Fruit fly (Drosophila melanogaster) whole organism, embryonic: ENCODE data around the gene sing.

Experiments used
- Ada2b ChIP-seq: fragments of 200-800 bp; sonication (Bioruptor generic); IDR thresholded peaks from 2 replicates; pipeline ENCODE4 v1.3.6; 2022; ENCODE audit warnings: missing biosample characterization, missing genetic modification characterization
- Blimp-1 ChIP-seq: fragments of 200-800 bp; sonication (Bioruptor generic); optimal IDR thresholded peaks from 3 replicates; lab custom pipeline; 2018; ENCODE audit warnings: missing biosample characterization, missing genetic modification characterization, mild to moderate bottlenecking, moderate library complexity, missing genetic modification reagents
- CG10431 ChIP-seq: fragments of 200-800 bp; sonication (Bioruptor generic); optimal IDR thresholded peaks from 3 replicates; lab custom pipeline; 2018; ENCODE audit warnings: missing biosample characterization, mild to moderate bottlenecking, missing genetic modification characterization
- CG10543 ChIP-seq: fragments of 200-800 bp; sonication (Bioruptor generic); optimal IDR thresholded peaks from 3 replicates; lab custom pipeline; 2017; ENCODE audit warnings: missing biosample characterization, mild to moderate bottlenecking, missing genetic modification characterization, moderate library complexity
- CG12236 ChIP-seq: fragments of 200-800 bp; sonication (Bioruptor generic); optimal IDR thresholded peaks from 2 replicates; lab custom pipeline; 2016; ENCODE audit warnings: missing biosample characterization, missing genetic modification characterization
- CG13287 ChIP-seq: fragments of 200-800 bp; sonication (Bioruptor generic); IDR thresholded peaks from 2 replicates; pipeline ENCODE4 v1.3.6; 2022; ENCODE audit warnings: missing biosample characterization, missing genetic modification characterization; ENCODE audit not compliant: partially characterized antibody
- CG14667 ChIP-seq: fragments of 200-800 bp; sonication (Bioruptor generic); IDR thresholded peaks from 2 replicates; pipeline ENCODE4 v1.3.6; 2022; ENCODE audit warnings: missing biosample characterization, missing genetic modification characterization
- CG2199 ChIP-seq: fragments of 200-800 bp; sonication (Bioruptor generic); IDR thresholded peaks from 3 replicates; pipeline ENCODE4 v1.3.6; 2022; ENCODE audit warnings: missing biosample characterization, missing genetic modification characterization
- CG2712 ChIP-seq: fragments of 200-800 bp; optimal IDR thresholded peaks from 3 replicates; lab custom pipeline; 2019; ENCODE audit warnings: missing biosample characterization, mild to moderate bottlenecking, missing genetic modification characterization, moderate library complexity
- CG32532 ChIP-seq: fragments of 200-800 bp; sonication (Bioruptor generic); IDR thresholded peaks from 2 replicates; pipeline ENCODE4 v1.3.6; 2022; ENCODE audit warnings: missing biosample characterization, missing genetic modification characterization
- CG3838 ChIP-seq: fragments of 200-800 bp; sonication (Bioruptor generic); optimal IDR thresholded peaks from 3 replicates; lab custom pipeline; 2016; ENCODE audit warnings: missing biosample characterization, missing genetic modification characterization
- CG3847 ChIP-seq: fragments of 200-800 bp; sonication (Bioruptor generic); IDR thresholded peaks from 2 replicates; pipeline ENCODE4 v1.3.6; 2022; ENCODE audit warnings: missing biosample characterization, missing genetic modification characterization
- CG3995 ChIP-seq: fragments of 200-800 bp; sonication (Bioruptor generic); optimal IDR thresholded peaks from 3 replicates; lab custom pipeline; 2016; ENCODE audit warnings: missing biosample characterization, missing genetic modification characterization
- CG4424 ChIP-seq: fragments of 200-800 bp; sonication (Bioruptor generic); optimal IDR thresholded peaks from 3 replicates; lab custom pipeline; 2016; ENCODE audit warnings: missing biosample characterization, missing genetic modification characterization
- CG4707 ChIP-seq: fragments of 200-800 bp; sonication (Bioruptor generic); optimal IDR thresholded peaks from 2 replicates; lab custom pipeline; 2018; ENCODE audit warnings: missing biosample characterization, mild to moderate bottlenecking, missing genetic modification characterization, moderate library complexity
- CG6175 ChIP-seq: fragments of 200-800 bp; sonication (Bioruptor generic); IDR thresholded peaks from 3 replicates; pipeline ENCODE4 v1.3.6; 2022; ENCODE audit warnings: missing biosample characterization, missing genetic modification characterization
- CG6272 ChIP-seq: fragments of 200-800 bp; sonication (Bioruptor generic); IDR thresholded peaks from 2 replicates; pipeline ENCODE4 v1.3.6; 2022; ENCODE audit warnings: missing biosample characterization, missing genetic modification characterization
- CG6791 ChIP-seq: fragments of 200-800 bp; sonication (Bioruptor generic); IDR thresholded peaks from 3 replicates; pipeline ENCODE4 v1.3.6; 2022; ENCODE audit warnings: missing biosample characterization, missing genetic modification characterization; ENCODE audit not compliant: partially characterized antibody
- CG7271 ChIP-seq: fragments of 200-800 bp; sonication (Bioruptor generic); optimal IDR thresholded peaks from 2 replicates; lab custom pipeline; 2018; ENCODE audit warnings: missing biosample characterization, mild to moderate bottlenecking, missing genetic modification characterization, moderate library complexity
- CG8281 ChIP-seq: fragments of 200-800 bp; sonication (Bioruptor generic); optimal IDR thresholded peaks from 2 replicates; lab custom pipeline; 2018; ENCODE audit warnings: missing biosample characterization, mild to moderate bottlenecking, missing genetic modification characterization, moderate library complexity
- CG8388 ChIP-seq: fragments of 200-800 bp; sonication (Bioruptor generic); optimal IDR thresholded peaks from 2 replicates; lab custom pipeline; 2019; ENCODE audit warnings: missing biosample characterization, mild to moderate bottlenecking, missing genetic modification characterization, moderate library complexity
- CG9876 ChIP-seq: fragments of 200-800 bp; sonication (Bioruptor generic); optimal IDR thresholded peaks from 2 replicates; lab custom pipeline; 2016; ENCODE audit warnings: missing biosample characterization, missing genetic modification characterization
- CoRest ChIP-seq: fragments of 200-800 bp; sonication (Bioruptor generic); optimal IDR thresholded peaks from 3 replicates; lab custom pipeline; 2018; ENCODE audit warnings: missing biosample characterization, mild to moderate bottlenecking, missing genetic modification characterization, moderate library complexity
- Fer2 ChIP-seq: fragments of 200-800 bp; sonication (Bioruptor generic); optimal IDR thresholded peaks from 2 replicates; lab custom pipeline; 2018; ENCODE audit warnings: missing biosample characterization, mild to moderate bottlenecking, missing genetic modification characterization, moderate library complexity
- HLH3B ChIP-seq: fragments of 200-800 bp; sonication (Bioruptor generic); IDR thresholded peaks from 2 replicates; pipeline ENCODE4 v1.3.6; 2022; ENCODE audit warnings: missing biosample characterization, missing genetic modification characterization
- Jarid2 ChIP-seq: fragments of 200-800 bp; sonication (Bioruptor generic); optimal IDR thresholded peaks from 3 replicates; lab custom pipeline; 2017; ENCODE audit warnings: mild to moderate bottlenecking, missing biosample characterization, missing genetic modification reagents, missing genetic modification characterization
- MBD-R2 ChIP-seq: fragments of 200-800 bp; sonication (Bioruptor generic); IDR thresholded peaks from 2 replicates; pipeline ENCODE4 v1.3.6; 2022; ENCODE audit warnings: missing biosample characterization, missing genetic modification characterization
- Optix ChIP-seq: fragments of 200-800 bp; sonication (Bioruptor generic); IDR thresholded peaks from 3 replicates; pipeline ENCODE4 v1.3.6; 2022; ENCODE audit warnings: missing biosample characterization, missing genetic modification characterization
- Rx ChIP-seq: fragments of 200-800 bp; sonication (Bioruptor generic); IDR thresholded peaks from 2 replicates; pipeline ENCODE4 v1.3.6; 2022; ENCODE audit warnings: missing biosample characterization, missing genetic modification characterization
- Stat92E ChIP-seq, 3 experiments: fragments of >200 bp in 2 of 3; fragments of 200-800 bp in 1 of 3; sonication (Bioruptor generic) in 1 of 3; optimal IDR thresholded peaks; 2 replicates each; lab custom pipeline; 2017 to 2019; ENCODE audit warnings: missing biosample characterization in 3 of 3, missing genetic modification characterization in 3 of 3, mild to moderate bottlenecking in 1 of 3, moderate library complexity in 1 of 3
- bab2 ChIP-seq: fragments of 200-800 bp; sonication (Bioruptor generic); optimal IDR thresholded peaks from 2 replicates; lab custom pipeline; 2016; ENCODE audit warnings: missing biosample characterization, missing genetic modification characterization
- cato ChIP-seq: fragments of 200-800 bp; sonication (Bioruptor generic); optimal IDR thresholded peaks from 2 replicates; lab custom pipeline; 2016; ENCODE audit warnings: missing biosample characterization, missing genetic modification characterization, borderline replicate concordance
- caup ChIP-seq: fragments of 200-800 bp; sonication (Bioruptor generic); optimal IDR thresholded peaks from 3 replicates; lab custom pipeline; 2017; ENCODE audit warnings: missing biosample characterization, mild to moderate bottlenecking, missing genetic modification characterization, moderate library complexity; ENCODE audit not compliant: severe bottlenecking
- ci ChIP-seq: fragments of 200-800 bp; sonication (Bioruptor generic); IDR thresholded peaks from 3 replicates; pipeline ENCODE4 v1.3.6; 2022; ENCODE audit warnings: missing biosample characterization, missing genetic modification characterization
- crol ChIP-seq: fragments of 200-800 bp; sonication (Bioruptor generic); IDR thresholded peaks from 2 replicates; pipeline ENCODE4 v1.3.6; 2022; ENCODE audit warnings: missing biosample characterization, missing genetic modification characterization
- dpn ChIP-seq, 2 experiments: fragments of 200-800 bp; sonication (Bioruptor generic); optimal IDR thresholded peaks; 3 replicates each; lab custom pipeline; 2016; ENCODE audit warnings: missing biosample characterization in 2 of 2, missing genetic modification characterization in 2 of 2
- eve ChIP-seq, 2 experiments: fragments of >200 bp; optimal IDR thresholded peaks; 2 replicates each; lab custom pipeline; 2017; ENCODE audit warnings: missing biosample characterization in 2 of 2, missing genetic modification characterization in 2 of 2
- gem ChIP-seq: fragments of 200-800 bp; sonication (Bioruptor generic); optimal IDR thresholded peaks from 2 replicates; lab custom pipeline; 2019; ENCODE audit warnings: missing biosample characterization, mild to moderate bottlenecking, missing genetic modification characterization, moderate library complexity
- hb ChIP-seq: fragments of 200-800 bp; sonication (Bioruptor generic); IDR thresholded peaks from 3 replicates; pipeline ENCODE4 v1.3.6; 2022; ENCODE audit warnings: missing biosample characterization, missing genetic modification characterization; ENCODE audit not compliant: partially characterized antibody
- nerfin-2 ChIP-seq: fragments of 200-800 bp; sonication (Bioruptor generic); IDR thresholded peaks from 2 replicates; pipeline ENCODE4 v1.3.6; 2022; ENCODE audit warnings: missing biosample characterization, missing genetic modification characterization; ENCODE audit not compliant: partially characterized antibody
- pfk ChIP-seq: fragments of 200-800 bp; sonication (Bioruptor generic); optimal IDR thresholded peaks from 2 replicates; lab custom pipeline; 2018; ENCODE audit warnings: missing biosample characterization, mild to moderate bottlenecking, missing genetic modification characterization, moderate library complexity
- pum ChIP-seq: fragments of 200-800 bp; sonication (Bioruptor generic); optimal IDR thresholded peaks from 2 replicates; lab custom pipeline; 2016; ENCODE audit warnings: missing biosample characterization, missing genetic modification characterization
- ranshi ChIP-seq: fragments of 200-800 bp; sonication (Bioruptor generic); IDR thresholded peaks from 2 replicates; pipeline ENCODE4 v1.3.6; 2022; ENCODE audit warnings: missing biosample characterization, missing genetic modification characterization
- sens ChIP-seq: fragments of 200-800 bp; sonication (Bioruptor generic); peaks from one replicate; lab custom pipeline; 2016; ENCODE audit warnings: missing biosample characterization, missing genetic modification characterization
- sim ChIP-seq: fragments of 200-800 bp; sonication (Bioruptor generic); IDR thresholded peaks from 2 replicates; pipeline ENCODE4 v1.3.6; 2022; ENCODE audit warnings: missing biosample characterization, missing genetic modification characterization
- tio ChIP-seq: fragments of 200-800 bp; sonication (Bioruptor generic); optimal IDR thresholded peaks from 2 replicates; lab custom pipeline; 2017; ENCODE audit warnings: missing biosample characterization, missing genetic modification characterization, inconsistent platforms
- tll ChIP-seq, 2 experiments: fragments of 200-800 bp in 1 of 2; fragments of >200 bp in 1 of 2; sonication (Bioruptor generic) in 1 of 2; optimal IDR thresholded peaks; 2 replicates each; lab custom pipeline; 2017 to 2019; ENCODE audit warnings: missing biosample characterization in 2 of 2, missing genetic modification characterization in 2 of 2, mild to moderate bottlenecking in 1 of 2, moderate library complexity in 1 of 2

Gene sing

DNA sequence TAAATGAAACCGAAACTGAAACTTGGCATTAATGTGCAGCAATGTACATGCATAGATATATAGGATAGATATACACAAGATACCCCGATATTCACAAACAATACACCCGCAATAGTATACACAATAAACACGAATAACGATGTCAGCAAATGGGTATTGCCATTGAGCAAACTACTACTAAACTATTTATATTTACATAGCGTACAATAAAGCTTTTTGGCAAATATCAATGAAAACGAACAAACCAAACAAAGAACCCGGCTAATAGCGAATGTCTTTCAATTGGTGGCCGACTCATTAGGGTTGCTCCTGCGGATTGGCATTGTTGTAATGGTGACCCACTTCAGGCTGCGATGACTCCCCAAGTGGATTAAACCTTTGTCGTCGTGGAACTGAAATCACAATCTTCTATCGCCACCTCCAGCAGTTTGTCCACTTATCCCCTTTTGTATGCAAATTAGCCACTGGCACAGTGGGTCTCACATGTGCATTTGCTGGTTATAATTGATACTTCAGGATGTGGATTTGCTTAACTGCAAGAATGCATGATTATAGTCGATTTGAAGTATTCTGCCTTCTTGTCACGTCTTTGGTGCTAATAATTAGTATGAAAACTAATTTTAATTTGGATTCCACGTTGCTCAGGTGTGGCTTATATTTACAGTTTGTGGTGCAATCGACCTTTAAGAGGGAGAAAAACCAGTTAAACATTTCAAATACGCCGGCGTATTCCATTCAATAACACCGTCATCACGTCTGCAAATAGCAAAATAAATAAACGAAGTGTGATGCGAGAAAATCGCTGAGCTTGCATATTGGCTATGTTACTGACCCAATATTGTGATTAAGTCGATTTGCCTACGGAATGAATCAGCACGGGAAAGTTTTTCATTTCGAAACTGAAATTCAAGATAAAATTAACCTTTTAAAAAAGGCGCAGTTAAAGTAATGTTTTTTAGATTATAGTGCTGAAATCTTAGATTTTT is 28.7 kb upstream of the sing start (continued):
- TF ChIP-seq Fer2 (tag; lab: Kevin White, UChicago) = no peak
- peak; percentile 95 for TF ChIP-seq CG4707 (GFP tag; lab: Kevin White, UChicago)
- peak; percentile 60 for TF ChIP-seq CG8281 (tag; lab: Kevin White, UChicago)
- no peak for TF ChIP-seq cato (GFP tag; lab: Kevin White, UChicago)
- TF ChIP-seq CG6175 (GFP tag; lab: Robert Waterston, UW) = peak; percentile 15; the same call in 1 of the 3 replicates
- TF ChIP-seq ranshi = no peak
- peak; percentile 15 for TF ChIP-seq CG2712 (tag; lab: Kevin White, UChicago)
- no peak for TF ChIP-seq CG10431 (GFP tag; lab: Kevin White, UChicago)
- TF ChIP-seq nerfin-2 (GFP tag; lab: Robert Waterston, UW) = no peak
- TF ChIP-seq CG32532 (GFP tag; lab: Robert Waterston, UW) = no peak
- no peak for TF ChIP-seq CoRest (tag; lab: Kevin White, UChicago)
- no peak for TF ChIP-seq CG3838 (GFP tag; lab: Kevin White, UChicago)
- no peak for TF ChIP-seq hb
- peak; percentile 67 for TF ChIP-seq pum
- TF ChIP-seq CG3847 (GFP tag; lab: Robert Waterston, UW) = no peak
- no peak for TF ChIP-seq CG8388 (GFP tag; lab: Kevin White, UChicago)
- TF ChIP-seq Stat92E (GFP tag; optimal IDR thresholded peaks at IDR 0.05; lab: Kevin White, UChicago) = no peak
- TF ChIP-seq bab2 (GFP tag; lab: Kevin White, UChicago) = peak; percentile 73
- peak; percentile 77 for TF ChIP-seq ci
- no peak for TF ChIP-seq caup (GFP tag; lab: Kevin White, UChicago)
- TF ChIP-seq Optix (GFP tag; lab: Robert Waterston, UW) = peak; percentile 86
- no peak for TF ChIP-seq Blimp-1 (GFP tag; lab: Kevin White, UChicago)
- no peak for TF ChIP-seq crol
- TF ChIP-seq CG9876 (GFP tag; lab: Kevin White, UChicago) = no peak
- peak; percentile 55 for TF ChIP-seq Rx (GFP tag; lab: Robert Waterston, UW)
- TF ChIP-seq CG6791 (GFP tag; lab: Robert Waterston, UW) = 0 out of 3 replicates have a peak, but pooled peaks have one; percentile 34
- no peak for TF ChIP-seq CG14667 (GFP tag; lab: Robert Waterston, UW)
- peak; percentile 41; the same call in 1 of the 2 replicates for TF ChIP-seq Ada2b
- no peak for TF ChIP-seq tio (GFP tag; lab: Kevin White, UChicago)
- TF ChIP-seq gem (tag; lab: Kevin White, UChicago) = peak; percentile 51
- TF ChIP-seq CG2199 (GFP tag; lab: Robert Waterston, UW) = 0 out of 3 replicates have a peak, but pooled peaks have one; percentile 48
- TF ChIP-seq CG4424 (GFP tag; lab: Kevin White, UChicago) = no peak
- no peak for TF ChIP-seq CG13287 (GFP tag; lab: Robert Waterston, UW)
- TF ChIP-seq eve (GFP tag; optimal IDR thresholded peaks at IDR 0.05; lab: Kevin White, UChicago) = no peak
- TF ChIP-seq HLH3B (GFP tag; lab: Robert Waterston, UW) = peak; percentile 47; the same call in 1 of the 2 replicates
- TF ChIP-seq CG10543 = peak; percentile 22
- TF ChIP-seq MBD-R2 = no peak
- TF ChIP-seq pfk (GFP tag; lab: Kevin White, UChicago) = no peak
- TF ChIP-seq CG3995 = no peak
- no peak for TF ChIP-seq tll (GFP tag; optimal IDR thresholded peaks at IDR 0.05; lab: Kevin White, UChicago)
- peak; percentile 97 for TF ChIP-seq sens (GFP tag; lab: Kevin White, UChicago)
- no peak for TF ChIP-seq CG6272
- no peak for TF ChIP-seq CG12236 (GFP tag; lab: Kevin White, UChicago)
- TF ChIP-seq sim = 0 out of 2 replicates have a peak, but pooled peaks have one; percentile 14
- peak in 1 of 2 experiments; percentile 81 for TF ChIP-seq dpn (GFP tag; optimal IDR thresholded peaks at IDR 0.05; lab: Kevin White, UChicago)
- TF ChIP-seq Jarid2 (GFP tag; lab: Kevin White, UChicago) = no peak
- TF ChIP-seq CG7271 (tag; lab: Kevin White, UChicago) = no peak
